Worm (Caenorhabditis elegans): ENCODE data around the gene nlp-21.

Gene nlp-21

ce11 chrIII:11371688-11372087, 21.4 kb downstream of the nlp-21 start, which contains the start of gene tba-7:
tba-7 (minus strand) TSS chrIII:11371788.
- TF ChIP-seq skn-1 (tag; optimal IDR thresholded peaks at IDR 0.05) (no peak), elt-1 (tag; optimal IDR thresholded peaks at IDR 0.05) (no peak), sea-2 (GFP tag; optimal IDR thresholded peaks at IDR 0.05) (no peak), egl-27 (tag; optimal IDR thresholded peaks at IDR 0.05) (no peak), ztf-4 (tag; optimal IDR thresholded peaks at IDR 0.05) (no peak), ama-1 (optimal IDR thresholded peaks at IDR 0.05) (no peak), ceh-28 (tag; optimal IDR thresholded peaks at IDR 0.05) (no peak), lsy-12 (tag; optimal IDR thresholded peaks at IDR 0.05) (no peak), pqm-1 (tag; optimal IDR thresholded peaks at IDR 0.05) (no peak), hmg-11 (tag; optimal IDR thresholded peaks at IDR 0.05) (no peak), daf-12 (tag; optimal IDR thresholded peaks at IDR 0.05) (no peak), zag-1 (tag; optimal IDR thresholded peaks at IDR 0.05) (no peak), nhr-25 (tag; optimal IDR thresholded peaks at IDR 0.05) (no peak), R02D3.7 (tag; optimal IDR thresholded peaks at IDR 0.05) (no peak), ztf-11 (tag; optimal IDR thresholded peaks at IDR 0.05) (no peak), nhr-77 (tag; optimal IDR thresholded peaks at IDR 0.05) (no peak), pha-4 (tag; optimal IDR thresholded peaks at IDR 0.05) (no peak), jun-1 (tag; optimal IDR thresholded peaks at IDR 0.05) (no peak), ZK546.5 (tag; optimal IDR thresholded peaks at IDR 0.05) (no peak), nfya-1 (tag; optimal IDR thresholded peaks at IDR 0.05; ENCODE audit: insufficient read depth) (no peak)

DNA sequence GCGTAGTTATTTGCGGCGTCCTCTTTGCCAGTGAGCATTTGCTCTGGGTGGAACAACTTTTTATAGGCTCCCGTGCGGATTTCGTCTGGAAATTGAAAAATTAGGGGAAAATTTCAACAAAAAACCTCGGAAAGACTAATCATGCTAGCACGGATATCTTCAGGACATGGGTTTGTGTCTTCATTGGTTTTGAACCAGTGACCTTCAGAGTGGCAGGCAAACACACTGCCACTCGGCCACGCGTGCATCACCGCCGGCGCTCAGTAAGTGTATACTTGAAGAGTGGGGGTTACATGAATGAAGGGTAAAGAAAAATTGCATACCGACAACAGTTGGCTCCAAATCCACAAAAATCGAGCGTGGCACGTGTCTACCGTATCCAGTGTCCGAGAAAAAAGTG, 21.8 kb downstream of the nlp-21 start:
- TF ChIP-seq nfya-1 (tag; optimal IDR thresholded peaks at IDR 0.05; ENCODE audit: insufficient read depth) (peak; percentile 65), skn-1 (tag; optimal IDR thresholded peaks at IDR 0.05) (peak; percentile 67), nhr-43 (tag; optimal IDR thresholded peaks at IDR 0.05; ENCODE audit: poor library complexity, severe bottlenecking) (peak; percentile 63), lin-15B (tag; optimal IDR thresholded peaks at IDR 0.05) (peak; percentile 30), mml-1 (tag; optimal IDR thresholded peaks at IDR 0.05) (no peak), hmg-11 (tag; optimal IDR thresholded peaks at IDR 0.05) (peak; percentile 48), snpc-4 (tag; optimal IDR thresholded peaks at IDR 0.05) (peak; percentile 52), ztf-4 (tag; optimal IDR thresholded peaks at IDR 0.05) (no peak), nhr-23 (tag; optimal IDR thresholded peaks at IDR 0.05) (no peak), elt-2 (tag; optimal IDR thresholded peaks at IDR 0.05) (peak; percentile 42), nhr-67 (tag; optimal IDR thresholded peaks at IDR 0.05) (no peak), lin-39 (tag; optimal IDR thresholded peaks at IDR 0.05) (peak; percentile 61), aly-2 (tag; optimal IDR thresholded peaks at IDR 0.05) (no peak), nhr-77 (tag; optimal IDR thresholded peaks at IDR 0.05) (no peak), pha-4 (tag; optimal IDR thresholded peaks at IDR 0.05) (peak; percentile 37), lsy-12 (tag; optimal IDR thresholded peaks at IDR 0.05) (peak; percentile 69), ceh-28 (tag; optimal IDR thresholded peaks at IDR 0.05) (no peak), tbx-2 (tag; optimal IDR thresholded peaks at IDR 0.05) (peak; percentile 2), fkh-2 (tag; optimal IDR thresholded peaks at IDR 0.05) (no peak)

- TF ChIP-seq nhr-11 (tag; optimal IDR thresholded peaks at IDR 0.05) (no peak), egl-5 (tag; optimal IDR thresholded peaks at IDR 0.05) (no peak), nhr-23 (tag; optimal IDR thresholded peaks at IDR 0.05) (peak; percentile 30), ztf-4 (tag; optimal IDR thresholded peaks at IDR 0.05) (no peak), ceh-82 (tag; optimal IDR thresholded peaks at IDR 0.05) (no peak), ZK546.5 (tag; optimal IDR thresholded peaks at IDR 0.05) (no peak)
Measured at ce11 chrIII:11366467-11366866, 26.6 kb downstream of the nlp-21 start, which contains the start of gene T28D6.3. T28D6.3 (plus strand) TSS chrIII:11366767.

DNA sequence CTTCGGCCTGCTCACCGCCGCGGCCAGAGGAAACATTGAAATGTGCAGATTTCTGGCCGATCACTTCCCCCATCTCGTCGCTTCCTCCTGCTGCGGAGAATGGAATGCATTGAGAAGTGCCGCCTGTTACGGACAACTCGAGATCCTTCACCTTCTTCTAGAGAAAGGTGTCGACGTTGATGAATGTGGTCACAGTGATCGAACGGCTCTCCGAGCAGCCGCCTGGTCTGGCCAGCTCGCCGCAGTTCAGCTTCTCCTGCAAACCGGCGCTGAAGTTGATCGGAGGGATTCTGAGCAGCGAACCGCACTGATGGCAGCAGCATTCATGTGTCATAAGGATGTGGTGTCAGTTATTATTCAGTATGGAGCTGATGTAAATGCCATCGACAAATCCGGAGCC, 30.1 kb downstream of the nlp-21 start:
- TF ChIP-seq nfya-1 (tag; optimal IDR thresholded peaks at IDR 0.05; ENCODE audit: insufficient read depth): no peak
- no peak for TF ChIP-seq ceh-82 (tag; optimal IDR thresholded peaks at IDR 0.05)
- no peak for TF ChIP-seq ceh-16 (tag; optimal IDR thresholded peaks at IDR 0.05)
- no peak for TF ChIP-seq R02D3.7 (tag; optimal IDR thresholded peaks at IDR 0.05)
- no peak for TF ChIP-seq nhr-11 (tag; optimal IDR thresholded peaks at IDR 0.05)
- TF ChIP-seq mdl-1 (tag; optimal IDR thresholded peaks at IDR 0.05): no peak
- no peak for TF ChIP-seq lin-39 (tag; optimal IDR thresholded peaks at IDR 0.05)
- no peak for TF ChIP-seq sea-2 (GFP tag; optimal IDR thresholded peaks at IDR 0.05)
- TF ChIP-seq fkh-10 (GFP tag; optimal IDR thresholded peaks at IDR 0.05): no peak
- no peak for TF ChIP-seq hmg-11 (tag; optimal IDR thresholded peaks at IDR 0.05)
- TF ChIP-seq ztf-11 (tag; optimal IDR thresholded peaks at IDR 0.05): no peak
- TF ChIP-seq ceh-28 (tag; optimal IDR thresholded peaks at IDR 0.05): no peak
- no peak for TF ChIP-seq unc-39 (tag; optimal IDR thresholded peaks at IDR 0.05)
- TF ChIP-seq egl-5 (tag; optimal IDR thresholded peaks at IDR 0.05): no peak
- no peak for TF ChIP-seq nhr-77 (tag; optimal IDR thresholded peaks at IDR 0.05)
- TF ChIP-seq ZK546.5 (tag; optimal IDR thresholded peaks at IDR 0.05): no peak
- no peak for TF ChIP-seq snpc-4 (tag; optimal IDR thresholded peaks at IDR 0.05)
- TF ChIP-seq pha-4 (tag; optimal IDR thresholded peaks at IDR 0.05): no peak
- TF ChIP-seq elt-3 (tag; optimal IDR thresholded peaks at IDR 0.05): no peak
- TF ChIP-seq lin-15B (tag; optimal IDR thresholded peaks at IDR 0.05): no peak

Data from whole organism, L3 larva.